Worm (Caenorhabditis elegans) whole organism, L4/young adult: ENCODE measurements around the gene W09C2.10.

Source experiments
- W03F9.2 ChIP-seq: fragments of 150-350 bp; optimal IDR thresholded peaks from 2 replicates; lab custom pipeline; 2014; ENCODE audit warnings: missing biosample characterization, missing genetic modification characterization
- dao-5 ChIP-seq: sonication (generic microtip); optimal IDR thresholded peaks from 2 replicates; lab custom pipeline; 2016; ENCODE audit warnings: missing genotype, missing genetic modification characterization, moderate library complexity, missing compliant biosample characterization
- him-1 ChIP-seq: sonication (generic microtip); optimal IDR thresholded peaks from 2 replicates; lab custom pipeline; 2016; ENCODE audit warnings: missing genotype, missing genetic modification reagents, missing genetic modification characterization, missing compliant biosample characterization

DNA sequence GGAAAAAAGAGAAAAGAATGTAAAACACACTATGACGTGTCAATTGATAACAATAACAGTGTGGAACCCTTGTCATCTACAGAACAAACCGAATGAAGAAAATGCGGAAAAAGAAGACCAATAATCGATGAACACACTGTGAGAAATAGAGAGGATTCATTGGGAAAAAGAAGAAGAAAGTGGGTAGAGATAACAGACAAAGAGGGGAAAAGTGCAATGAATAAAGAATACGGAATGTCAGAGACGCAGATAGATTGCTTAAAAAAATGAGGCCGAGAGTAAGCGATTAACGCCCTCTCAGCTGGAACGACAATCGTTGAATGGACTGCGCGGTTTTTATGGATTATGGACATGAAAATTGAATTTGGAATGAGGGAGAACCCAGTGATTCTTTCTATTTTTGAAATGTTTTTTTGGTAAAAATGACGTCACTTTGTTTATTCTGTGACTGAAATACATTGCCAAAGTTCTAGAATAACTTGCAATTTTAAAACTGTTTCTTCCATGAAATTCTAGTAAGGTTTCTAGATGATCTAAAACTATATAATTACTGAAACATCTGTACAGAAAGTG is 23.0 kb upstream of the W09C2.10 start, which contains the start of gene amph-1:
- TF ChIP-seq W03F9.2 (tag; lab: Kevin White, UChicago) (peak; percentile 44), him-1 (tag; lab: Kevin White, UChicago) (no peak), dao-5 (tag; lab: Kevin White, UChicago) (no peak)
